Fruit fly (Drosophila melanogaster) S2 (cell line): ENCODE results near the gene CG3168.

ENCODE experiments used
- CG8478 ChIP-seq: fragments of >200 bp; optimal IDR thresholded peaks from 2 replicates; lab custom pipeline; 2018
- CTCF ChIP-seq, 2 experiments: fragments of >200 bp; optimal IDR thresholded peaks; 2 replicates each; lab custom pipeline; 2018

Gene CG3168

dm6 chrX:6739936-6740668 lies at the start of gene CG3168:
Gene CG3168 (minus strand): TSS chrX:6739986.
- TF ChIP-seq CTCF (optimal IDR thresholded peaks at IDR 0.05; lab: Kevin White, UChicago) (no peak), CG8478 (no peak)

dm6 chrX:6779609-6780139 lies 39.9 kb upstream of the CG3168 start, which contains the start of gene shf:
Gene shf (minus strand): TSS chrX:6779659.
- no peak for TF ChIP-seq CTCF (optimal IDR thresholded peaks at IDR 0.05; lab: Kevin White, UChicago)

- TF ChIP-seq CG8478 (no peak), CTCF (optimal IDR thresholded peaks at IDR 0.05; lab: Kevin White, UChicago) (no peak)
These were observed 39.0 kb upstream of the CG3168 start for dm6 chrX:6778780-6779179.

- TF ChIP-seq CG8478 (no peak), CTCF (optimal IDR thresholded peaks at IDR 0.05; lab: Kevin White, UChicago) (no peak)
These were observed 38.3 kb upstream of the CG3168 start for dm6 chrX:6778068-6778467.

DNA sequence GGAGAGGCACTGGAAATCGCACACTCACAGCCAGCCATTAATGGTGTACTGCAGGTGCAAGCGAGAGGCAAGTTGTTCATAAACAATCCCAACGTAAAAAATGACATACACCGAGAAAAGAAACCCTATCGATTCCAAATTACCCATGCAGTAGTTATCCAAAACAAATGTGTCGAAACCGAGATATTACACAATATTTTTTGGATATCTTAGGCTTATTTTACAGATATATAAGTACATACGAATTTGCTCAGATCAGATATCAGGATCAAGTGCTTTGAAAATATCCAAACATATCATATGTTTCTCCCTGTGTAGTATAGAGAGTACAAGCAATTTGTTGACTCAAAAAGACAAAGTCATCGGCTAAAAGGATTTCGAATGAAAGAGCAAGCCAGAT lies 37.6 kb upstream of the CG3168 start:
- TF ChIP-seq CG8478 (no peak), CTCF (optimal IDR thresholded peaks at IDR 0.05; lab: Kevin White, UChicago) (no peak)

- TF ChIP-seq CTCF (optimal IDR thresholded peaks at IDR 0.05; lab: Kevin White, UChicago): no peak
- no peak for TF ChIP-seq CG8478
These were observed 37.1 kb upstream of the CG3168 start for dm6 chrX:6776934-6777333.

- TF ChIP-seq CG8478 (no peak), CTCF (optimal IDR thresholded peaks at IDR 0.05; lab: Kevin White, UChicago) (no peak)
These were observed 36.5 kb upstream of the CG3168 start for dm6 chrX:6776274-6776673.

DNA sequence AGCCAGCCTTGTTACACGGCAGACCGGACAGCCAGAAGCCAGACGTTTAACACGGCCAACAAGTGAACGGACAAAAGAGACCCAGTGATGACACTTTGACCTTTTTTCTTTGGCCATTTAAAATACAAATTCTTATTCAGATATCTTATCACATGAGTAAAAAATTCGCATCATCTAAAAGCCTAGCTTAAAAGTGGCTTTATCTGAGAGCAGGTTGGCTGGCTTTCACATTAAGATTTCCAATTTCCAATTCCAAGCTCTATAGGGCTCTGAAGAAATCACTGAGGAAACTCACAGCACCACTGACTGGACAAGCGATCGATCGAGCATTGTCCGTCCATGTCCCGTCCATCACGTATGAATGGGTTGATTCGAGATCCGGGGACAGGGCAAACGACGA lies 35.8 kb upstream of the CG3168 start:
- TF ChIP-seq CG8478: no peak
- no peak for TF ChIP-seq CTCF (optimal IDR thresholded peaks at IDR 0.05; lab: Kevin White, UChicago)

- TF ChIP-seq CG8478 (no peak), CTCF (optimal IDR thresholded peaks at IDR 0.05; lab: Kevin White, UChicago) (no peak)
These were observed 31.1 kb upstream of the CG3168 start, which contains the start of gene Coq7 for dm6 chrX:6770924-6771323. Gene Coq7 (plus strand): TSS chrX:6771225.

dm6 chrX:6759184-6759965 lies 19.6 kb upstream of the CG3168 start:
- TF ChIP-seq CTCF (optimal IDR thresholded peaks at IDR 0.05; lab: Kevin White, UChicago) (no peak), CG8478 (no peak)

DNA sequence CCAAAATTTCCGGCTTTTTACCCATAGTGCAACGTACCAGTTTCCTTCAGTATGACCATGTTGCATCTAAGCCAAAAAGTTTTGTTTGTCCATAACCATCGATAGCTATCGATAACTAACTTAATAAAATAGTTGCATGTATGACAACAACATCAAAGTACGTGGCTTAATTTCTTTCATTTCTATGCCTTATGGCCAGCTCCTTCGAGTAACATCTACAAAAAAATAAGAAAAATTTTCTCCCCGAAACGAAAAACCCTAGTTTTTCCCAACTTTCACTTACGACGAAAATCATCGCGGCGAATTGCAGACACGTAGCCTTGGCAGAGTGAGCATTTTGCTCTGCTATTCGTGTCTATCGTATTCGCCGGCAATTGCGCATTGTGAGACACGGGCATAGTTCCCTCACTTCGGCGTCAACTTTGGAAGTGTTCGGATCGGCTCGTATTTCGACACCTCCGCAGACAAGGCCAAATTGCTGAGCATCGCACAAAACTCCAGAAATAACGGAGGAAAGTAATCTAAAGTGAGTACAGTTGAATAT lies 16.5 kb upstream of the CG3168 start, which contains the start of gene sov:
sov (plus strand) TSS at position 148 of the 544 bp plus-strand sequence.
- TF ChIP-seq CTCF (optimal IDR thresholded peaks at IDR 0.05; lab: Kevin White, UChicago) (no peak), CG8478 (no peak)

- TF ChIP-seq CG8478 (no peak), CTCF (optimal IDR thresholded peaks at IDR 0.05; lab: Kevin White, UChicago) (no peak)
These were observed 12.2 kb upstream of the CG3168 start for dm6 chrX:6751964-6752363.

DNA sequence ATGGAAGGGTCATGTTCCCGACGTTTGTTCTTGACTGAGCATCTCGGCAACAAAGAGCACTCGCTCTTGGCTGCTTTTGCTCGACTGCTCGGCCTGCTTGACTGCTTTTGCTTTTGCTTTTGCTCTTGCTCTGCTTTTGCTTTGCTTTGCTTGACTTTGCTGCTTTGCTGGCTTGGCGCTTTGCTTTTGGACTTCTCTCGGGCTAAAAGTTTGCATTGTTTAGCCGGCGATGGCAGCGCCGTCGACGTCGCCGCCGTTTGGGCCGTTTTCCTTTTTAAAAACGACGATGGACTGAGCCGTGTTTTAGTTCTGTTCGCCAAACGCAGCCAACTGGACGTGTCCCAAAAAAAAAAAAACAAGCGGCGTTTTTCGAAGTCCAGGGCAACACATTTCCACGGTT lies 7.5 kb upstream of the CG3168 start, which contains the start of gene CG14439:
CG14439 (plus strand) TSS at position 301 of the 400 bp plus-strand sequence.
- TF ChIP-seq CG8478: no peak
- no peak for TF ChIP-seq CTCF (optimal IDR thresholded peaks at IDR 0.05; lab: Kevin White, UChicago)

DNA sequence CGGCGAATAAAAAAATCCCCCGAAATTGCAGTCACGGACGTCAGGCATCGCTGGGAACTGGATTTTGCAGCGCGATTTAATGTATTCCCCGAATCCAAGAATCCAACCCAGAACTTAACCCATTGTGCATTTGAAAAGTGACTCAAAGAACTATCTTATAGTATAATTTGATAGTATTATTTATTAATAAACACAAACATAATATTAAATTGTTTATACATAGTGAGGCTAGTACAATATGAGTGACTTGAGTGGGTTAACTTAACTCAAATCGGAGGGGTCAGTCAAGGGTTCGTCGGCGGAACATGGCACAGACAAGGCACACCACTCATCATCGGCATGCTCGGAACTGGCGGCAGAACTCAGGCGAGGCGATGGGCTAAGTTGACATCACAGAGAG lies 6.4 kb upstream of the CG3168 start:
- TF ChIP-seq CTCF (optimal IDR thresholded peaks at IDR 0.05; lab: Kevin White, UChicago) (no peak), CG8478 (no peak)

dm6 chrX:6745547-6745946 lies 5.8 kb upstream of the CG3168 start:
- TF ChIP-seq CTCF (optimal IDR thresholded peaks at IDR 0.05; lab: Kevin White, UChicago) (no peak), CG8478 (no peak)

- TF ChIP-seq CTCF (optimal IDR thresholded peaks at IDR 0.05; lab: Kevin White, UChicago) (peak; percentile 67 to 69), CG8478 (no peak)
These were observed 4.3 kb upstream of the CG3168 start, which contains the start of gene RpL17 for dm6 chrX:6744088-6744487. Gene RpL17 (minus strand): TSS chrX:6744238.
